Fruit fly (Drosophila melanogaster): ENCODE data around the gene Plp.
A peak's percentile ranks its signal among the peaks of the same experiment; 100 is the strongest.

The Plp gene

dm6 chr3L:15107776-15108379, 13.4 kb upstream of the Plp start (continued):
- TF ChIP-seq phol (tag; optimal IDR thresholded peaks at IDR 0.05): peak; percentile 65
- peak; percentile 33 for TF ChIP-seq CG17385 (GFP tag; optimal IDR thresholded peaks at IDR 0.05)
- TF ChIP-seq NK7.1 (GFP tag; optimal IDR thresholded peaks at IDR 0.05): no peak
- TF ChIP-seq D (optimal IDR thresholded peaks at IDR 0.05): no peak
- peak; percentile 72 for TF ChIP-seq D (GFP tag; optimal IDR thresholded peaks at IDR 0.05)
- no peak for TF ChIP-seq Oaz (GFP tag; IDR thresholded peaks at IDR 0.05)
- no peak for TF ChIP-seq CG11247 (GFP tag; IDR thresholded peaks at IDR 0.05)
- no peak for TF ChIP-seq aop (GFP tag; IDR thresholded peaks at IDR 0.05)
- no peak for TF ChIP-seq pan (optimal IDR thresholded peaks at IDR 0.05)
- TF ChIP-seq pan (GFP tag; optimal IDR thresholded peaks at IDR 0.05 in 1 of 2, IDR thresholded peaks at IDR 0.05 in 1 of 2): no peak
- peak; percentile 55 for TF ChIP-seq CG30403 (GFP tag; optimal IDR thresholded peaks at IDR 0.05)
- peak; percentile 52 for TF ChIP-seq CG9437 (GFP tag; optimal IDR thresholded peaks at IDR 0.05)
- TF ChIP-seq CG9817 (tag; optimal IDR thresholded peaks at IDR 0.05): no peak
- TF ChIP-seq CG2202 (tag; optimal IDR thresholded peaks at IDR 0.05): peak; percentile 30
- TF ChIP-seq TFAM (GFP tag; optimal IDR thresholded peaks at IDR 0.05): no peak
- TF ChIP-seq exex (tag; optimal IDR thresholded peaks at IDR 0.05): no peak
- no peak for TF ChIP-seq disco-r (GFP tag; optimal IDR thresholded peaks at IDR 0.05)
- no peak for TF ChIP-seq wek (GFP tag; optimal IDR thresholded peaks at IDR 0.05)
- no peak for TF ChIP-seq CG10274 (GFP tag; optimal IDR thresholded peaks at IDR 0.05)
- TF ChIP-seq CG4328 (GFP tag; optimal IDR thresholded peaks at IDR 0.05): peak; percentile 9
- TF ChIP-seq Xrp1 (GFP tag; IDR thresholded peaks at IDR 0.05): peak; percentile 68; the same call in 1 of the 2 replicates
- no peak for TF ChIP-seq slou (GFP tag; optimal IDR thresholded peaks at IDR 0.05)
- no peak for TF ChIP-seq CHES-1-like (GFP tag; optimal IDR thresholded peaks at IDR 0.05)
- no peak for TF ChIP-seq HmgZ (tag; optimal IDR thresholded peaks at IDR 0.05)
- no peak for TF ChIP-seq otp (GFP tag; IDR thresholded peaks at IDR 0.05)
- TF ChIP-seq CG3726 (GFP tag; IDR thresholded peaks at IDR 0.05): 0 out of 3 replicates have a peak, but pooled peaks have one; percentile 39
- TF ChIP-seq lola (GFP tag; optimal IDR thresholded peaks at IDR 0.05): peak in 1 of 3 experiments; percentile 80
- no peak for TF ChIP-seq CG31388 (GFP tag; optimal IDR thresholded peaks at IDR 0.05)
- TF ChIP-seq CG4820 (GFP tag; optimal IDR thresholded peaks at IDR 0.05): peak; percentile 18
- TF ChIP-seq Eip74EF (GFP tag; optimal IDR thresholded peaks at IDR 0.05): no peak
- peak; percentile 9 for TF ChIP-seq CG10654 (GFP tag; optimal IDR thresholded peaks at IDR 0.05)
- no peak for TF ChIP-seq maf-S (GFP tag; optimal IDR thresholded peaks at IDR 0.05)
- TF ChIP-seq CG12219 (GFP tag; optimal IDR thresholded peaks at IDR 0.05): no peak
- no peak for TF ChIP-seq CG16779 (GFP tag; IDR thresholded peaks at IDR 0.05)
- TF ChIP-seq CG1024 (GFP tag; IDR thresholded peaks at IDR 0.05): no peak
- no peak for TF ChIP-seq CG9797 (GFP tag; optimal IDR thresholded peaks at IDR 0.05)
- TF ChIP-seq fd64A (GFP tag; optimal IDR thresholded peaks at IDR 0.05): no peak
- no peak for TF ChIP-seq zfh1 (GFP tag; IDR thresholded peaks at IDR 0.05)
- no peak for TF ChIP-seq tna (GFP tag; IDR thresholded peaks at IDR 0.05; ENCODE audit: partially characterized antibody)
- TF ChIP-seq CG12744 (GFP tag; optimal IDR thresholded peaks at IDR 0.05): no peak
- TF ChIP-seq Blimp-1 (GFP tag; optimal IDR thresholded peaks at IDR 0.05): peak; percentile 65
- TF ChIP-seq Antp (GFP tag; optimal IDR thresholded peaks at IDR 0.05): no peak
- TF ChIP-seq CG11456 (GFP tag; IDR thresholded peaks at IDR 0.05): no peak
- no peak for TF ChIP-seq Doc2 (GFP tag; IDR thresholded peaks at IDR 0.05)
- TF ChIP-seq org-1 (GFP tag; optimal IDR thresholded peaks at IDR 0.05): peak; percentile 46
- peak; percentile 43 for TF ChIP-seq trem (tag; optimal IDR thresholded peaks at IDR 0.05)
- TF ChIP-seq Dref (GFP tag; IDR thresholded peaks at IDR 0.05): no peak
- peak; percentile 89 for TF ChIP-seq nom (GFP tag; optimal IDR thresholded peaks at IDR 0.05)
- TF ChIP-seq HmgD (GFP tag; optimal IDR thresholded peaks at IDR 0.05): no peak
- TF ChIP-seq CG9932 (GFP tag; IDR thresholded peaks at IDR 0.05): no peak
- TF ChIP-seq Hr3 (GFP tag; optimal IDR thresholded peaks at IDR 0.05): peak; percentile 40

All from whole organism, embryonic.